Worm (Caenorhabditis elegans): Measurements from ENCODE around the gene C25G4.17.

C25G4.17 gene

DNA sequence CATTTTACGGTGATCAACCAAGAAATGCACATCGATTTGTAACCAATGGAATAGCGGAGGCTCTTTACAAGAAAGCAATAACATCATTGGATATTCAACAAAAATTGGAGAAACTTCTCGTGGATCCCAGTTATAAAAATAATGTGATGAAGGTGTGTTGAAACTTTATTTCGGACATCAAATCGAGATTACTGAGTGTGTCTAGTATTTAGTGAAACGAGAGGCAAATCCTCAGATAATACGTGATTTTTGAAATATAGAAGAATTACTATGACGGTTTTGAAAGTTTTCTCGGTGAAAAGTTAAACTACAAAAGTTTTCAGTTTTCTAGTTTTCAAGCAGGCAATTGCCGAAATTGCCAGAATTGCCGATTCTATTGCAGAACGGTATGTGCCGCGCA, 10.1 kb upstream of the C25G4.17 start:
- TF ChIP-seq pha-4 (tag; optimal IDR thresholded peaks at IDR 0.05) (no peak), flh-1 (GFP tag; optimal IDR thresholded peaks at IDR 0.05) (no peak), elt-3 (tag; optimal IDR thresholded peaks at IDR 0.05) (no peak), ces-1 (GFP tag; optimal IDR thresholded peaks at IDR 0.05) (no peak), ham-2 (GFP tag; optimal IDR thresholded peaks at IDR 0.05) (no peak), hlh-1 (tag; optimal IDR thresholded peaks at IDR 0.05) (no peak), drap-1 (GFP tag; optimal IDR thresholded peaks at IDR 0.05) (no peak), nhr-28 (tag; optimal IDR thresholded peaks at IDR 0.05) (no peak), cnd-1 (tag; optimal IDR thresholded peaks at IDR 0.05) (no peak), nhr-2 (tag; optimal IDR thresholded peaks at IDR 0.05) (no peak), unc-120 (tag; optimal IDR thresholded peaks at IDR 0.05; ENCODE audit: poor library complexity, severe bottlenecking) (no peak), nhr-237 (tag; optimal IDR thresholded peaks at IDR 0.05) (no peak), mls-2 (tag; optimal IDR thresholded peaks at IDR 0.05) (no peak), zip-8 (tag; optimal IDR thresholded peaks at IDR 0.05) (no peak), ceh-39 (tag; optimal IDR thresholded peaks at IDR 0.05) (no peak), bed-3 (GFP tag; optimal IDR thresholded peaks at IDR 0.05) (no peak), M03D4.4 (tag; optimal IDR thresholded peaks at IDR 0.05) (no peak), sem-2 (GFP tag; optimal IDR thresholded peaks at IDR 0.05) (no peak), sptf-1 (tag; optimal IDR thresholded peaks at IDR 0.05) (no peak)

DNA sequence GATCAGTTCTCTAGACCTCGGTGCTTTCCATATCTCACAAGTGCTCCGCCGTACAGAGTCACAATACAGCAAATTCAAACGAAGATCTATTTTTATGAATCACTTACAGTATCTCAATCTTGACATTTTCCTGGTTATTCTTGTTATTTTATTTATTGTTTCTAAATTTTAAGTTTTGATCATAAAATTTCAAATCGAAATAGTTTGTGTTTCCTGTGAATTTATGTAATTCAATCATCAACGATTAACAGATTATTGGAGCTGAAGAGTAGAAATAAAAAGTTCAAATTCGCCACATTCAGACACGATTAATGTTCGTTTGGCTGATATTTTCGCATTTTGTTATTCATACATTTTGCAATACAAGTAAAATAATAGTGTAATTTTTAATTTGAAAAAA, 9.5 kb upstream of the C25G4.17 start, which contains the start of gene clec-184:
TSS of gene clec-184 (plus strand) at position 301 of the 400 bp plus-strand sequence.
- no peak for TF ChIP-seq ces-1 (GFP tag; optimal IDR thresholded peaks at IDR 0.05)
- no peak for TF ChIP-seq snpc-4 (tag; optimal IDR thresholded peaks at IDR 0.05)
- TF ChIP-seq mep-1 (tag; optimal IDR thresholded peaks at IDR 0.05): no peak
- no peak for TF ChIP-seq mls-2 (tag; optimal IDR thresholded peaks at IDR 0.05)
- TF ChIP-seq lin-32 (GFP tag; optimal IDR thresholded peaks at IDR 0.05): no peak

DNA sequence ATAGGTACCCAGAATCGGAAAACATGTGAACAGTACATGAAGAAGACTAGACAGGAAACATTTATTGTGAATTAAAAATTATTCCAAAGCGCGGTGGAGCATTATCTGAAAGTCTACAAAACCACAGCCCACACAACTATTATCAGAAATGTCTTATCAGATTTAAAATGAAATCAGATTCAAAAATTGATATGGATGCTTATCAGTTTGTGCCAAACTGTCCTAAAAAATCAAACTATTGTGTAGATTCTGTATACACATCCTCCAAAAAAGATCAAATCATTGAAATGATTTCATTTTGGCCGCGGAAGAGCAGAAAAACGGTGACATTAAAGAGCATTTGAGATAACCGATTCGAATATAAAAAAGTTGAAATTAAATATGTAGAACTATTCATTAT, 6.4 kb upstream of the C25G4.17 start, which contains the start of gene irg-4:
TSS of gene irg-4 (plus strand) at position 392 of the 400 bp plus-strand sequence.
- TF ChIP-seq sptf-1 (tag; optimal IDR thresholded peaks at IDR 0.05) (no peak), zip-8 (tag; optimal IDR thresholded peaks at IDR 0.05) (no peak), mls-2 (tag; optimal IDR thresholded peaks at IDR 0.05) (no peak), ces-1 (GFP tag; optimal IDR thresholded peaks at IDR 0.05) (no peak)

DNA sequence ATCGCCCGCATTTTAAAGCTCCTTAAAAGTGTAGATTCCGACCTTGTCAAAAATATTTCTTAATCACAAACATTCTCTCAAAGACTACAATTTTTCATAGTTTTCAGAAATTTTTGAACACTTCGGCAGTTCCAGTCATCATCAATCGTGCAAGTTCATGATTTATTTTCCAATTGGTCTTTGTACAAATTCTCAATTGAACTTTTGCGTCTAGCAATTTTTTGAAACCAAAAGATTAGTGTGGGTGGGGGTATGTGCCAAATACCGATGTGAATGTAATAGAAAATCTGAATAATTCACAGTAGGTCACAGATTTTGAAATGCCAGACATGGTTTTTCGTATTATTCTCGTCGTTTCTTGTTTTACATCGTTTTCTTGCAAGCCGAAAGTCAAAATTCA, 3.5 kb upstream of the C25G4.17 start, which contains the start of gene clec-185:
TSS of gene clec-185 (plus strand) at position 301 of the 400 bp plus-strand sequence.
- TF ChIP-seq ceh-43 (GFP tag; optimal IDR thresholded peaks at IDR 0.05): no peak
- no peak for TF ChIP-seq M03D4.4 (tag; optimal IDR thresholded peaks at IDR 0.05)
- no peak for TF ChIP-seq sptf-1 (tag; optimal IDR thresholded peaks at IDR 0.05)
- no peak for TF ChIP-seq nhr-237 (tag; optimal IDR thresholded peaks at IDR 0.05)
- TF ChIP-seq mep-1 (tag; optimal IDR thresholded peaks at IDR 0.05): no peak
- TF ChIP-seq elt-1 (tag; optimal IDR thresholded peaks at IDR 0.05; ENCODE audit: borderline replicate concordance, insufficient read depth): no peak
- TF ChIP-seq hlh-1 (tag; optimal IDR thresholded peaks at IDR 0.05): no peak
- TF ChIP-seq drap-1 (GFP tag; optimal IDR thresholded peaks at IDR 0.05): no peak
- no peak for TF ChIP-seq ztf-11 (tag; optimal IDR thresholded peaks at IDR 0.05)
- TF ChIP-seq ceh-39 (tag; optimal IDR thresholded peaks at IDR 0.05): no peak
- TF ChIP-seq mls-2 (tag; optimal IDR thresholded peaks at IDR 0.05): no peak
- TF ChIP-seq mab-5 (tag; optimal IDR thresholded peaks at IDR 0.05): no peak
- no peak for TF ChIP-seq ceh-83 (GFP tag; optimal IDR thresholded peaks at IDR 0.05)
- TF ChIP-seq ces-1 (GFP tag; optimal IDR thresholded peaks at IDR 0.05): no peak
- TF ChIP-seq unc-39 (tag; optimal IDR thresholded peaks at IDR 0.05): no peak
- TF ChIP-seq cnd-1 (tag; optimal IDR thresholded peaks at IDR 0.05): no peak
- TF ChIP-seq elt-3 (tag; optimal IDR thresholded peaks at IDR 0.05): no peak
- TF ChIP-seq blmp-1 (tag; optimal IDR thresholded peaks at IDR 0.05): no peak
- no peak for TF ChIP-seq nhr-2 (tag; optimal IDR thresholded peaks at IDR 0.05)

DNA sequence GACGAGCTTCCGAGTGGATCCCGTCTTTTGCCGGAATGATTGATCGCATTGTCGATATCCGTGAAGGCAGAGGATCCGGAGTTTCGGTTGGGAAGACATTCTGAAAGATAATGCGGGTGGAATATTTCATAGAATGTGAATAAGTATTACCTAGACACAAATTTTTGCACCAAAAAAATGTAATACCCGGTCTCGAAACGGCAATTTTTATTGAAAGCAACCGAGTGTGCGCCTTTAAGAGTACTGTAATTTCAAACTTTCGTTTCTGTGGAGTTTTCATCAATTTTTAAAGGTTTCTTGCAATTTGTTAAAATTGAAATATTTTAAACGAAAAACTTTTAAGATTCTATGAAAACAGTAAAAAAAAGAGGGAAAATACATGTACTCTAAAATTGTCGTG, 2.1 kb downstream of the C25G4.17 start, which contains the start of gene C25G4.2:
TSS of gene C25G4.2 (minus strand) at position 100 of the 400 bp plus-strand sequence.
- TF ChIP-seq unc-39 (tag; optimal IDR thresholded peaks at IDR 0.05) (no peak), lsy-2 (tag; optimal IDR thresholded peaks at IDR 0.05) (no peak), sem-2 (GFP tag; optimal IDR thresholded peaks at IDR 0.05) (no peak), blmp-1 (tag; optimal IDR thresholded peaks at IDR 0.05) (no peak), nhr-12 (tag; optimal IDR thresholded peaks at IDR 0.05) (no peak), elt-1 (tag; optimal IDR thresholded peaks at IDR 0.05; ENCODE audit: borderline replicate concordance, insufficient read depth) (no peak)
